Fruit fly (Drosophila melanogaster) whole organism, prepupa: ENCODE measurements around the gene bun.

Experiments used
- Blimp-1 ChIP-seq: fragments of 200-800 bp; sonication (Bioruptor generic); optimal IDR thresholded peaks from 3 replicates; lab custom pipeline; 2017; ENCODE audit warnings: missing biosample characterization, missing genetic modification characterization, mild to moderate bottlenecking, moderate library complexity, missing genetic modification reagents
- CG10669 ChIP-seq: fragments of 200-800 bp; sonication (Bioruptor generic); optimal IDR thresholded peaks from 3 replicates; lab custom pipeline; 2018; ENCODE audit warnings: missing biosample characterization, mild to moderate bottlenecking, missing genetic modification characterization, moderate library complexity
- CG11902 ChIP-seq: fragments of 200-800 bp; sonication (Bioruptor generic); optimal IDR thresholded peaks from 3 replicates; lab custom pipeline; 2016; ENCODE audit warnings: missing biosample characterization, missing genetic modification characterization
- CG15336 ChIP-seq: fragments of 200-800 bp; sonication (Bioruptor generic); IDR thresholded peaks from 2 replicates; pipeline ENCODE4 v1.3.6; 2022; ENCODE audit warnings: missing biosample characterization, missing genetic modification characterization
- CG1621 ChIP-seq: fragments of 200-800 bp; sonication (Bioruptor generic); optimal IDR thresholded peaks from 3 replicates; lab custom pipeline; 2018; ENCODE audit warnings: missing biosample characterization, mild to moderate bottlenecking, missing genetic modification characterization
- CG16779 ChIP-seq: fragments of 200-800 bp; sonication (Bioruptor generic); optimal IDR thresholded peaks from 3 replicates; lab custom pipeline; 2017; ENCODE audit warnings: missing biosample characterization, mild to moderate bottlenecking, missing genetic modification characterization
- CG32006 ChIP-seq: fragments of 200-800 bp; sonication (Bioruptor generic); optimal IDR thresholded peaks from 3 replicates; lab custom pipeline; 2017; ENCODE audit warnings: missing biosample characterization, mild to moderate bottlenecking, missing genetic modification characterization
- CG34406 ChIP-seq: fragments of 200-800 bp; sonication (Bioruptor generic); optimal IDR thresholded peaks from 3 replicates; lab custom pipeline; 2016; ENCODE audit warnings: missing biosample characterization, missing genetic modification characterization
- CG3919 ChIP-seq: fragments of 200-800 bp; sonication (Bioruptor generic); optimal IDR thresholded peaks from 3 replicates; lab custom pipeline; 2016; ENCODE audit warnings: missing biosample characterization, missing genetic modification characterization
- CG4318 ChIP-seq: fragments of 200-800 bp; sonication (Bioruptor generic); optimal IDR thresholded peaks from 3 replicates; lab custom pipeline; 2017; ENCODE audit warnings: missing biosample characterization, mild to moderate bottlenecking, missing genetic modification characterization
- CG6163 ChIP-seq: fragments of 200-800 bp; sonication (Bioruptor generic); IDR thresholded peaks from 3 replicates; pipeline ENCODE4 v1.3.6; 2022; ENCODE audit warnings: missing biosample characterization, missing genetic modification characterization
- CG6276 ChIP-seq: fragments of 200-800 bp; sonication (Bioruptor generic); optimal IDR thresholded peaks from 2 replicates; lab custom pipeline; 2017; ENCODE audit warnings: missing biosample characterization, mild to moderate bottlenecking, missing genetic modification characterization
- CG6808 ChIP-seq: fragments of 200-800 bp; sonication (Bioruptor generic); optimal IDR thresholded peaks from 3 replicates; lab custom pipeline; 2017; ENCODE audit warnings: missing biosample characterization, missing genetic modification characterization, mild to moderate bottlenecking, moderate library complexity, missing genetic modification reagents
- CG6854 ChIP-seq: fragments of 200-800 bp; sonication (Bioruptor generic); optimal IDR thresholded peaks from 2 replicates; lab custom pipeline; 2017; ENCODE audit warnings: missing biosample characterization, mild to moderate bottlenecking, missing genetic modification characterization
- CG8119 ChIP-seq: fragments of 200-800 bp; sonication (Bioruptor generic); IDR thresholded peaks from 3 replicates; pipeline ENCODE4 v1.3.6; 2022; ENCODE audit warnings: missing biosample characterization, missing genetic modification characterization
- CG8319 ChIP-seq: fragments of 200-800 bp; sonication (Bioruptor generic); optimal IDR thresholded peaks from 3 replicates; lab custom pipeline; 2016; ENCODE audit warnings: missing biosample characterization, missing genetic modification characterization
- CG8632 ChIP-seq: fragments of 200-800 bp; sonication (Bioruptor generic); optimal IDR thresholded peaks from 3 replicates; lab custom pipeline; 2016; ENCODE audit warnings: missing biosample characterization, missing genetic modification characterization
- CG9139 ChIP-seq: fragments of 200-800 bp; sonication (Bioruptor generic); optimal IDR thresholded peaks from 3 replicates; lab custom pipeline; 2017; ENCODE audit warnings: missing biosample characterization, mild to moderate bottlenecking, missing genetic modification characterization
- Eip75B ChIP-seq: fragments of 200-800 bp; sonication (Bioruptor generic); optimal IDR thresholded peaks from 3 replicates; lab custom pipeline; 2016; ENCODE audit warnings: missing biosample characterization, missing genetic modification characterization
- Ets96B ChIP-seq: fragments of 200-800 bp; optimal IDR thresholded peaks from 2 replicates; lab custom pipeline; 2019; ENCODE audit warnings: missing biosample characterization, mild to moderate bottlenecking, missing genetic modification characterization, moderate library complexity
- Gug ChIP-seq: fragments of 200-800 bp; sonication (Bioruptor generic); IDR thresholded peaks from 2 replicates; pipeline ENCODE4 v1.3.6; 2022; ENCODE audit warnings: missing biosample characterization, missing genetic modification characterization
- Hr38 ChIP-seq: sonication (Bioruptor generic); optimal IDR thresholded peaks from 2 replicates; lab custom pipeline; 2016; ENCODE audit warnings: missing biosample characterization, missing genetic modification characterization
- Hr4 ChIP-seq: fragments of 200-800 bp; sonication (Bioruptor generic); optimal IDR thresholded peaks from 3 replicates; lab custom pipeline; 2016; ENCODE audit warnings: missing biosample characterization, missing genetic modification characterization
- Lpt ChIP-seq: fragments of 200-800 bp; sonication (Bioruptor generic); optimal IDR thresholded peaks from 3 replicates; lab custom pipeline; 2016; ENCODE audit warnings: missing biosample characterization, missing genetic modification characterization
- Met ChIP-seq: fragments of 200-800 bp; sonication (Bioruptor generic); optimal IDR thresholded peaks from 3 replicates; lab custom pipeline; 2016; ENCODE audit warnings: missing biosample characterization, missing genetic modification characterization
- OdsH ChIP-seq: fragments of 200-800 bp; sonication (Bioruptor generic); optimal IDR thresholded peaks from 3 replicates; lab custom pipeline; 2016; ENCODE audit warnings: missing biosample characterization, missing genetic modification characterization
- Smox ChIP-seq: fragments of 200-800 bp; sonication (Bioruptor generic); optimal IDR thresholded peaks from 3 replicates; lab custom pipeline; 2016; ENCODE audit warnings: missing biosample characterization, missing genetic modification characterization
- Sox102F ChIP-seq: fragments of 200-800 bp; sonication (Bioruptor generic); optimal IDR thresholded peaks from 2 replicates; lab custom pipeline; 2016; ENCODE audit warnings: missing biosample characterization, mild to moderate bottlenecking, missing genetic modification characterization
- Sox14 ChIP-seq: fragments of 200-800 bp; sonication (Bioruptor generic); optimal IDR thresholded peaks from 3 replicates; lab custom pipeline; 2016; ENCODE audit warnings: missing biosample characterization, missing genetic modification characterization
- Sox15 ChIP-seq: fragments of 200-800 bp; sonication (Bioruptor generic); optimal IDR thresholded peaks from 3 replicates; lab custom pipeline; 2016; ENCODE audit warnings: missing biosample characterization, missing genetic modification characterization
- achi ChIP-seq: fragments of 200-800 bp; sonication (Bioruptor generic); optimal IDR thresholded peaks from 3 replicates; lab custom pipeline; 2016; ENCODE audit warnings: missing biosample characterization, missing genetic modification characterization
- dac ChIP-seq: fragments of 200-800 bp; sonication (Bioruptor generic); optimal IDR thresholded peaks from 2 replicates; lab custom pipeline; 2017; ENCODE audit warnings: missing biosample characterization, mild to moderate bottlenecking, missing genetic modification characterization
- dsx ChIP-seq: fragments of 200-800 bp; optimal IDR thresholded peaks from 3 replicates; lab custom pipeline; 2019; ENCODE audit warnings: missing biosample characterization, mild to moderate bottlenecking, missing genetic modification characterization, moderate library complexity; ENCODE audit not compliant: poor library complexity, severe bottlenecking
- eg ChIP-seq: fragments of 200-800 bp; sonication (Bioruptor generic); IDR thresholded peaks from 3 replicates; pipeline ENCODE4 v1.3.6; 2022; ENCODE audit warnings: missing biosample characterization, missing genetic modification characterization
- esn ChIP-seq: fragments of 200-800 bp; sonication (Bioruptor generic); optimal IDR thresholded peaks from 2 replicates; lab custom pipeline; 2016; ENCODE audit warnings: missing biosample characterization, mild to moderate bottlenecking, missing genetic modification characterization, moderate library complexity
- fd85E ChIP-seq: fragments of 200-800 bp; sonication (Bioruptor generic); optimal IDR thresholded peaks from 3 replicates; lab custom pipeline; 2016; ENCODE audit warnings: missing biosample characterization, missing genetic modification characterization
- fkh ChIP-seq: fragments of 200-800 bp; sonication (Bioruptor generic); optimal IDR thresholded peaks from 3 replicates; lab custom pipeline; 2017; ENCODE audit warnings: missing biosample characterization, mild to moderate bottlenecking, missing genetic modification characterization, moderate library complexity
- lz ChIP-seq: fragments of 200-800 bp; sonication (Bioruptor generic); optimal IDR thresholded peaks from 3 replicates; lab custom pipeline; 2016; ENCODE audit warnings: missing biosample characterization, missing genetic modification characterization
- net ChIP-seq: fragments of 200-800 bp; sonication (Bioruptor generic); optimal IDR thresholded peaks from 3 replicates; lab custom pipeline; 2016; ENCODE audit warnings: missing biosample characterization, missing genetic modification characterization
- salr ChIP-seq, 2 experiments: fragments of 200-800 bp; sonication (Bioruptor generic); optimal IDR thresholded peaks; 3 replicates each; lab custom pipeline; 2016 to 2018; ENCODE audit warnings: missing biosample characterization in 2 of 2, missing genetic modification characterization in 2 of 2, mild to moderate bottlenecking in 1 of 2
- spab ChIP-seq: fragments of 200-800 bp; sonication (Bioruptor generic); optimal IDR thresholded peaks from 2 replicates; lab custom pipeline; 2017; ENCODE audit warnings: missing biosample characterization, mild to moderate bottlenecking, missing genetic modification characterization, missing genetic modification reagents
- vri ChIP-seq: fragments of 200-800 bp; sonication (Bioruptor generic); optimal IDR thresholded peaks from 3 replicates; lab custom pipeline; 2016; ENCODE audit warnings: missing biosample characterization, mild to moderate bottlenecking, missing genetic modification characterization

Gene bun

DNA sequence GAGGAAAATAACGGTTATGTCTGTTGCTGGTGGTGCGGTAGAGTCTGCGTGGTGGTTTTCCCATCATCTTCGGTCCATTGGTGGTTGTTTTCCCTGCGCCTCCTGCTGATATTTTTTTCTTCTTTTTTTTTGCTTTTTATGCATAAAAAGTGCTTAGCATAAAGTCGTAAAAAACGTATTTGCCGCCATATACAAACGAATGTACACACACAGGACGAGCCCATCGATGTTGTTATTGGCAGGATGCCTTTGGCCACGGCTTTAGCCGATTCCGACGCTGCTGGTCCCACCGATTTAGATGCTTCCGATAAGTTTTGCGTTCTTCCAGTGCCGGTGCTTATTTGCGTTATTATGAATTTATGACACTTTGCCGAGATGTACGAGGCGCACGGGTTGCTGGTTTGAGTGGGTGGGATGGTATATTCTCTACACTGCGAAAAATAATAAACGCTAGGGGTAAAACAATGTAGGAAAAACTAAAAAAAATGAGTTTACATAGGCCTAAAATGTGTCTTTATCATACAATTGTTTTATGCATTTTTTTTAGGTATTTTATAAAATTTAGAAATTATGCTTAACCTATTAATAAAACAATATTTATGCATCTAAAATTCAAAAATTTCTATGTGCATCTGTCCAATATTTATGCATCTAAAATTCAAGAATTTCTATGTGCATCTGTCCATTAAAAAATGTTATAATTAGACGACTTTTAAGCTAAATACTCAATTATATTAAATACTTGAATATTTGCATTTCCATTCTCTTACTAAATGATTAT lies 20.7 kb upstream of the bun start:
- TF ChIP-seq vri (GFP tag; lab: Kevin White, UChicago) (no peak), salr (GFP tag; optimal IDR thresholded peaks at IDR 0.05; lab: Kevin White, UChicago) (no peak), dac (GFP tag; lab: Kevin White, UChicago) (no peak), CG32006 (no peak)

- TF ChIP-seq fd85E (GFP tag; lab: Kevin White, UChicago) (no peak), CG1621 (no peak), CG6163 (GFP tag; lab: Robert Waterston, UW) (no peak), CG10669 (GFP tag; lab: Kevin White, UChicago) (no peak), dsx (GFP tag; lab: Kevin White, UChicago) (no peak), CG8319 (no peak), Met (GFP tag; lab: Kevin White, UChicago) (no peak), esn (GFP tag; lab: Kevin White, UChicago) (no peak), CG9139 (GFP tag; lab: Kevin White, UChicago) (no peak), CG11902 (GFP tag; lab: Kevin White, UChicago) (no peak), Lpt (no peak), CG6808 (GFP tag; lab: Kevin White, UChicago) (no peak), net (GFP tag; lab: Kevin White, UChicago) (no peak), eg (GFP tag; lab: Robert Waterston, UW) (no peak), Eip75B (GFP tag; lab: Kevin White, UChicago) (no peak), dac (GFP tag; lab: Kevin White, UChicago) (no peak), CG8632 (GFP tag; lab: Kevin White, UChicago) (no peak), Hr4 (GFP tag; lab: Kevin White, UChicago) (no peak), Gug (no peak)
- TF ChIP-seq, all 60 proteins: peak for 0
These were observed 2.5 kb upstream of the bun start for dm6 chr2L:12548944-12549343.

- no peak for TF ChIP-seq CG34406 (GFP tag; lab: Kevin White, UChicago)
- no peak for TF ChIP-seq dsx (GFP tag; lab: Kevin White, UChicago)
- no peak for TF ChIP-seq fkh (GFP tag; lab: Kevin White, UChicago)
- no peak for TF ChIP-seq net (GFP tag; lab: Kevin White, UChicago)
- TF ChIP-seq Sox102F (GFP tag; lab: Kevin White, UChicago) = no peak
- no peak for TF ChIP-seq CG6276 (GFP tag; lab: Kevin White, UChicago)
- TF ChIP-seq eg (GFP tag; lab: Robert Waterston, UW) = no peak
- TF ChIP-seq CG15336 (GFP tag; lab: Robert Waterston, UW) = no peak
- no peak for TF ChIP-seq fd85E (GFP tag; lab: Kevin White, UChicago)
- TF ChIP-seq Eip75B (GFP tag; lab: Kevin White, UChicago) = no peak
- no peak for TF ChIP-seq Blimp-1
- no peak for TF ChIP-seq Smox
- no peak for TF ChIP-seq Lpt
- no peak for TF ChIP-seq CG8632 (GFP tag; lab: Kevin White, UChicago)
- TF ChIP-seq CG6854 (GFP tag; lab: Kevin White, UChicago) = no peak
- no peak for TF ChIP-seq Sox15 (GFP tag; lab: Kevin White, UChicago)
- TF ChIP-seq lz (GFP tag; lab: Kevin White, UChicago) = no peak
- TF ChIP-seq achi (GFP tag; lab: Kevin White, UChicago) = no peak
- TF ChIP-seq spab (GFP tag; lab: Kevin White, UChicago) = no peak
These were observed 1.9 kb upstream of the bun start for dm6 chr2L:12548355-12548754.

DNA sequence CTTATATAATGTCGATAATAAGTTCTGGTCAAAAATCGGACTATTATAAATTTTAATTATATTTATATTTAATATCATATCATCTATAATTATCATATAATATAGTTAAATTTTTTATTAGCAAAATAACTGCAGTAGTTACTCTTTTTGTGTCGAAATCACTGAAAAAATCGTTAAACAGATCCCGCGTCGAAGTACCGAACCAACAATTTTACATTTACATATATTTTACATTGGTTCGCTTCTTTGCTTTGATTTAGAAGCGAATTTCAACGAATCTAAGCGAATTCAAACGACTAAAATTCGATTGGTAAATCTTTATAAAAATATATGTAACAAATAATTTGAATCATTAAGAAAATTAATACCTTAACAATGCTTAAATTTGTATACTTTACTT lies 555 bp upstream of the bun start:
- TF ChIP-seq Met (GFP tag; lab: Kevin White, UChicago) = no peak
- no peak for TF ChIP-seq CG34406 (GFP tag; lab: Kevin White, UChicago)
- TF ChIP-seq CG3919 (GFP tag; lab: Kevin White, UChicago) = no peak
- no peak for TF ChIP-seq CG9139 (GFP tag; lab: Kevin White, UChicago)
- TF ChIP-seq CG4318 = no peak
- TF ChIP-seq OdsH (GFP tag; lab: Kevin White, UChicago) = no peak
- no peak for TF ChIP-seq Sox14 (GFP tag; lab: Kevin White, UChicago)
- no peak for TF ChIP-seq achi (GFP tag; lab: Kevin White, UChicago)
- no peak for TF ChIP-seq Sox102F (GFP tag; lab: Kevin White, UChicago)
- TF ChIP-seq Ets96B = no peak
- no peak for TF ChIP-seq fd85E (GFP tag; lab: Kevin White, UChicago)
- TF ChIP-seq Hr4 (GFP tag; lab: Kevin White, UChicago) = no peak
- no peak for TF ChIP-seq CG16779
- TF ChIP-seq CG6808 (GFP tag; lab: Kevin White, UChicago) = no peak
- no peak for TF ChIP-seq CG8119 (GFP tag; lab: Robert Waterston, UW)
- TF ChIP-seq Hr38 (GFP tag; lab: Kevin White, UChicago) = no peak
- no peak for TF ChIP-seq Lpt
- no peak for TF ChIP-seq CG6854 (GFP tag; lab: Kevin White, UChicago)
- TF ChIP-seq CG15336 (GFP tag; lab: Robert Waterston, UW) = no peak
